Worm (Caenorhabditis elegans): Measurements from ENCODE around the gene mig-21.

- TF ChIP-seq nhr-237 (tag; optimal IDR thresholded peaks at IDR 0.05) (no peak), ces-1 (GFP tag; optimal IDR thresholded peaks at IDR 0.05) (no peak), pqm-1 (tag; optimal IDR thresholded peaks at IDR 0.05) (peak; percentile 72), efl-1 (optimal IDR thresholded peaks at IDR 0.05) (no peak), efl-1 (GFP tag; optimal IDR thresholded peaks at IDR 0.05 in 1 of 2) (no peak), sox-4 (tag; optimal IDR thresholded peaks at IDR 0.05) (no peak), ztf-11 (tag; optimal IDR thresholded peaks at IDR 0.05) (no peak), zag-1 (tag; optimal IDR thresholded peaks at IDR 0.05) (no peak), elt-2 (tag; optimal IDR thresholded peaks at IDR 0.05) (peak; percentile 11), skn-1 (tag; optimal IDR thresholded peaks at IDR 0.05) (no peak), lin-35 (GFP tag; optimal IDR thresholded peaks at IDR 0.05) (no peak), nhr-84 (tag; optimal IDR thresholded peaks at IDR 0.05) (no peak), nhr-71 (tag; optimal IDR thresholded peaks at IDR 0.05) (peak; percentile 6), hlh-4 (tag; optimal IDR thresholded peaks at IDR 0.05) (no peak)
Measured at ce11 chrIII:5840277-5840676, 37.9 kb downstream of the mig-21 start.
